Worm (Caenorhabditis elegans) whole organism, mixed stage, embryonic: ENCODE measurements around the gene mdt-17.

Source experiments
- M03D4.4 ChIP-seq: sonication (generic microtip); optimal IDR thresholded peaks from 2 replicates; lab custom pipeline; 2017; ENCODE audit warnings: mild to moderate bottlenecking, missing genetic modification characterization, missing compliant biosample characterization
- bed-3 ChIP-seq: fragments of 200-800 bp; sonication (Bioruptor generic); optimal IDR thresholded peaks from 3 replicates; lab custom pipeline; 2018; ENCODE audit warnings: mild to moderate bottlenecking, missing genetic modification characterization, moderate library complexity, missing compliant biosample characterization
- blmp-1 ChIP-seq: fragments of 150-350 bp; optimal IDR thresholded peaks from 2 replicates; lab custom pipeline; 2014; ENCODE audit warnings: missing biosample characterization, missing genetic modification characterization
- ceh-39 ChIP-seq: fragments of 150-350 bp; optimal IDR thresholded peaks from 2 replicates; lab custom pipeline; 2014; ENCODE audit warnings: missing biosample characterization, missing genetic modification characterization
- ceh-43 ChIP-seq: fragments of 200-800 bp; sonication (Bioruptor generic); optimal IDR thresholded peaks from 2 replicates; lab custom pipeline; 2018; ENCODE audit warnings: mild to moderate bottlenecking, missing genetic modification characterization, moderate library complexity, missing compliant biosample characterization
- ceh-83 ChIP-seq: fragments of 200-800 bp; sonication (Bioruptor generic); optimal IDR thresholded peaks from 2 replicates; lab custom pipeline; 2018; ENCODE audit warnings: mild to moderate bottlenecking, missing genetic modification characterization, missing compliant biosample characterization
- ces-1 ChIP-seq: fragments of 150-350 bp; optimal IDR thresholded peaks from 2 replicates; lab custom pipeline; 2014; ENCODE audit warnings: missing biosample characterization, missing genetic modification reagents, missing genetic modification characterization
- cnd-1 ChIP-seq: fragments of 200-800 bp; sonication (Bioruptor generic); optimal IDR thresholded peaks from 2 replicates; lab custom pipeline; 2018; ENCODE audit warnings: mild to moderate bottlenecking, missing genetic modification characterization, missing compliant biosample characterization
- elt-1 ChIP-seq: sonication (generic microtip); optimal IDR thresholded peaks from 2 replicates; lab custom pipeline; 2017; ENCODE audit warnings: missing genetic modification characterization, mild to moderate bottlenecking, missing compliant biosample characterization, antibody characterized with exemption, moderate library complexity, borderline replicate concordance; ENCODE audit not compliant: insufficient read depth
- elt-3 ChIP-seq: fragments of 150-350 bp; optimal IDR thresholded peaks from 2 replicates; lab custom pipeline; 2014; ENCODE audit warnings: missing biosample characterization, missing genetic modification characterization
- flh-1 ChIP-seq: fragments of 200-800 bp; sonication (Bioruptor generic); optimal IDR thresholded peaks from 2 replicates; lab custom pipeline; 2018; ENCODE audit warnings: mild to moderate bottlenecking, missing genetic modification characterization, moderate library complexity, missing compliant biosample characterization
- ham-2 ChIP-seq: fragments of 200-800 bp; sonication (Bioruptor generic); optimal IDR thresholded peaks from 2 replicates; lab custom pipeline; 2018; ENCODE audit warnings: mild to moderate bottlenecking, missing genetic modification characterization, missing compliant biosample characterization
- hlh-1 ChIP-seq: fragments of 150-350 bp; optimal IDR thresholded peaks from 2 replicates; lab custom pipeline; 2014; ENCODE audit warnings: missing biosample characterization, missing genetic modification reagents, missing genetic modification characterization
- lin-13 ChIP-seq: fragments of 150-350 bp; optimal IDR thresholded peaks from 2 replicates; lab custom pipeline; 2014; ENCODE audit warnings: missing biosample characterization, missing genetic modification characterization
- lsy-2 ChIP-seq: fragments of 150-350 bp; optimal IDR thresholded peaks from 2 replicates; lab custom pipeline; 2014; ENCODE audit warnings: missing biosample characterization, missing genetic modification characterization
- mep-1 ChIP-seq: fragments of 150-350 bp; optimal IDR thresholded peaks from 2 replicates; lab custom pipeline; 2017; ENCODE audit warnings: missing biosample characterization, missing genetic modification reagents, missing genetic modification characterization, inconsistent platforms
- mls-2 ChIP-seq: sonication (generic microtip); optimal IDR thresholded peaks from 2 replicates; lab custom pipeline; 2016; ENCODE audit warnings: mild to moderate bottlenecking, missing genetic modification characterization, moderate library complexity, missing compliant biosample characterization
- nhr-12 ChIP-seq: fragments of 150-350 bp; optimal IDR thresholded peaks from 2 replicates; lab custom pipeline; 2014; ENCODE audit warnings: missing biosample characterization, missing genetic modification characterization
- nhr-2 ChIP-seq: fragments of 150-350 bp; optimal IDR thresholded peaks from 2 replicates; lab custom pipeline; 2014; ENCODE audit warnings: missing biosample characterization, missing genetic modification characterization
- nhr-237 ChIP-seq: fragments of 150-350 bp; optimal IDR thresholded peaks from 2 replicates; lab custom pipeline; 2014; ENCODE audit warnings: missing biosample characterization, missing genetic modification characterization
- nhr-28 ChIP-seq: fragments of 150-350 bp; optimal IDR thresholded peaks from 2 replicates; lab custom pipeline; 2014; ENCODE audit warnings: missing biosample characterization, missing genetic modification characterization
- nhr-76 ChIP-seq: sonication (generic microtip); optimal IDR thresholded peaks from 2 replicates; lab custom pipeline; 2017; ENCODE audit warnings: missing biosample characterization, missing genetic modification characterization
- pha-4 ChIP-seq: fragments of 150-350 bp; optimal IDR thresholded peaks from 2 replicates; lab custom pipeline; 2018; ENCODE audit warnings: missing biosample characterization, missing genetic modification reagents, missing genetic modification characterization
- snpc-4 ChIP-seq: fragments of 150-350 bp; optimal IDR thresholded peaks from 2 replicates; lab custom pipeline; 2014; ENCODE audit warnings: missing biosample characterization, missing genetic modification characterization
- sptf-1 ChIP-seq: sonication (generic microtip); optimal IDR thresholded peaks from 2 replicates; lab custom pipeline; 2017; ENCODE audit warnings: mild to moderate bottlenecking, missing genetic modification characterization, moderate library complexity, missing compliant biosample characterization
- tbx-8 ChIP-seq: fragments of 200-800 bp; sonication (Bioruptor generic); optimal IDR thresholded peaks from 2 replicates; lab custom pipeline; 2018; ENCODE audit warnings: mild to moderate bottlenecking, missing genetic modification characterization, moderate library complexity, missing compliant biosample characterization
- unc-39 ChIP-seq: fragments of 150-350 bp; optimal IDR thresholded peaks from 2 replicates; lab custom pipeline; 2014; ENCODE audit warnings: missing biosample characterization, missing genetic modification characterization
- unc-62 ChIP-seq: fragments of 150-350 bp; optimal IDR thresholded peaks from 2 replicates; lab custom pipeline; 2014; ENCODE audit warnings: missing biosample characterization, missing genetic modification reagents, missing genetic modification characterization
- zip-8 ChIP-seq: fragments of 150-350 bp; optimal IDR thresholded peaks from 2 replicates; lab custom pipeline; 2014; ENCODE audit warnings: missing biosample characterization, missing genetic modification characterization
- ztf-11 ChIP-seq: fragments of 150-350 bp; optimal IDR thresholded peaks from 2 replicates; lab custom pipeline; 2014; ENCODE audit warnings: missing biosample characterization, missing genetic modification characterization

mdt-17 gene

DNA sequence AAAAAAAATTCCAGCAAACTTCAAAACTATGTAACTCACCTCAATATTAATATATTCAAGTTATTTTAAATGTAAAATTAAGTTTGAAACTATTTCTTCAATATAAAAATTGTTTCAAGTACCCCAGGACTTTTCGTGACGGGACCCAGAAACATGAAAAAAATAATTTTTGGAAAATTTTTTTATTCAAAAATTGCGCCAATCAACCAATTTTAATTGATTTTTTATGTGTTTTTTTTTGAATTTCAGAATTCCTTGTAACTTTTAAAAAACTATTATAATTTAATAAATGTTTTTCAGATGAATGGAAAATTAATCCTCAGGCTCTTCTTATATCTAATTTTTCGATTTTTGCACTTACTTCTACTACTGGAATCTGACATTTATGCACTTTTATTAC, 30.6 kb upstream of the mdt-17 start, which contains the start of gene ZC15.5:
Gene ZC15.5 (plus strand): TSS at position 301 of the 400 bp plus-strand sequence.
- TF ChIP-seq lsy-2 (tag; lab: Kevin White, UChicago) (no peak), pha-4 (tag; lab: Kevin White, UChicago) (no peak), ztf-11 (tag; lab: Kevin White, UChicago) (no peak), elt-1 (tag; lab: Kevin White, UChicago) (no peak), cnd-1 (tag; lab: Kevin White, UChicago) (no peak), ces-1 (GFP tag; lab: Kevin White, UChicago) (no peak), flh-1 (no peak), ham-2 (GFP tag; lab: Kevin White, UChicago) (no peak), sptf-1 (tag; lab: Kevin White, UChicago) (no peak), nhr-28 (tag; lab: Kevin White, UChicago) (no peak), unc-62 (GFP tag; lab: Kevin White, UChicago) (no peak)

DNA sequence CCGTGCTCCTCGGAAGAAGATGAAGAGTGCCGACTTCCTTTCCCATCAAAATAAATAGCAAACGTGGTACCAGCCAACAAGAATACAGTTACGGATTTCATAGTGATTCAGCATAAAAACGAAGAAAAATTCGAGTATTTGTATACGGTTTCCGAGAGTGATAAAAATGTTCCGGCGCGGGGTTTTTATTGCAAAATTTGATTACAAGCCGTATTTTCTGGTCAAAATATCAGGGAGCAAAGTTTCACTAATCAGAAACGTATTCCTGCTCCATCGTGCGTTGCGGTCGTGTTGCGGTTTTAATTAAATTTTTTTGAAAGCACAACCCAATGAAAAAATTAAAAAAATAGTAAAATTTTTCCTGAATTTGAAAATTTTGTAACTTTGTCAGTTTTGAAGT, 27.3 kb upstream of the mdt-17 start, which contains the start of gene clec-261:
Gene clec-261 (minus strand): TSS at position 101 of the 400 bp plus-strand sequence.
- no peak for TF ChIP-seq elt-1 (tag; lab: Kevin White, UChicago)
- no peak for TF ChIP-seq snpc-4 (tag; lab: Kevin White, UChicago)
- TF ChIP-seq zip-8 (tag; lab: Kevin White, UChicago): no peak
- TF ChIP-seq blmp-1: no peak
- no peak for TF ChIP-seq mep-1 (tag; lab: Kevin White, UChicago)
- TF ChIP-seq flh-1: no peak
- TF ChIP-seq lsy-2 (tag; lab: Kevin White, UChicago): no peak
- TF ChIP-seq ces-1 (GFP tag; lab: Kevin White, UChicago): no peak
- no peak for TF ChIP-seq tbx-8 (GFP tag; lab: Kevin White, UChicago)
- no peak for TF ChIP-seq pha-4 (tag; lab: Kevin White, UChicago)
- no peak for TF ChIP-seq ceh-43 (GFP tag; lab: Kevin White, UChicago)

- TF ChIP-seq lin-13 (tag; lab: Kevin White, UChicago): no peak
- no peak for TF ChIP-seq mls-2
- no peak for TF ChIP-seq ces-1 (GFP tag; lab: Kevin White, UChicago)
- TF ChIP-seq cnd-1 (tag; lab: Kevin White, UChicago): no peak
- no peak for TF ChIP-seq elt-3 (tag; lab: Kevin White, UChicago)
- TF ChIP-seq ceh-39: no peak
- no peak for TF ChIP-seq tbx-8 (GFP tag; lab: Kevin White, UChicago)
- no peak for TF ChIP-seq nhr-2 (tag; lab: Kevin White, UChicago)
- no peak for TF ChIP-seq nhr-12 (tag; lab: Kevin White, UChicago)
- no peak for TF ChIP-seq ceh-83
- TF ChIP-seq ceh-43 (GFP tag; lab: Kevin White, UChicago): no peak
Observed at ce11 chrV:20289317-20289716, 22.3 kb upstream of the mdt-17 start, which contains the start of gene mlt-4. Gene mlt-4, minus strand, starts transcription at chrV:20289417.

- TF ChIP-seq M03D4.4 (tag; lab: Kevin White, UChicago) (no peak), nhr-2 (tag; lab: Kevin White, UChicago) (no peak), elt-3 (tag; lab: Kevin White, UChicago) (no peak), lsy-2 (tag; lab: Kevin White, UChicago) (no peak), bed-3 (no peak), mls-2 (no peak), nhr-237 (tag; lab: Kevin White, UChicago) (no peak), nhr-28 (tag; lab: Kevin White, UChicago) (no peak), zip-8 (tag; lab: Kevin White, UChicago) (no peak), ceh-83 (no peak), unc-39 (no peak), hlh-1 (no peak), ceh-43 (GFP tag; lab: Kevin White, UChicago) (no peak), elt-1 (tag; lab: Kevin White, UChicago) (no peak)
Observed at ce11 chrV:20282827-20283226, 15.8 kb upstream of the mdt-17 start.

DNA sequence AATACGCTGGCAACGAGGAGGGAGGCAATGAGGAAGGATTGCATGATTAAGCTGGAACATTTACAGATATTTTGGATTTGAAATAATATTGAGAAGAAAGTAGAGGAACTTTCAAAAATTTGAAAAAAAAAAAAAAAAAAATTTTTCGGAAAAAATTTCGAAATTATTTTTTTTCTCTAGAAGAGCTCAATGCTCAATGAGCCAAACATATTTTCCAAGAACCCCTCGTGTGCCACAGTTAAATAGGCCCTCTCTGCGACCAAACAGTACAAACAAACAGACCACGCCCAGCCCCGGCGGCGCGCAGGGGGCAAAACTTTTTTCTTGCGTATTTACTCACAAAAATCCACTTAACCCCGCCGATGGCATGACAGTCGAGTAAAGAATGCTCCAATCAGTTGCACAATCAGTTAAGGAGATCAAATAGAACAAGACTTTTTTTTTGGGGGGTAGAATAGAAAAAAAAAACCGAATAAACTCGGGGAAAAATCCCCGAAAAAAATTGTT, 12.8 kb upstream of the mdt-17 start, which contains the start of gene pqn-94:
Gene pqn-94 (minus strand): TSS at position 51 of the 507 bp plus-strand sequence.
- TF ChIP-seq unc-62 (GFP tag; lab: Kevin White, UChicago): no peak
- no peak for TF ChIP-seq M03D4.4 (tag; lab: Kevin White, UChicago)
- TF ChIP-seq lsy-2 (tag; lab: Kevin White, UChicago): no peak
- no peak for TF ChIP-seq nhr-76 (tag; lab: Kevin White, UChicago)
- no peak for TF ChIP-seq unc-39
